Worm (Caenorhabditis elegans): ENCODE results near the gene BE10.1.

The BE10.1 gene

ce11 chrIII:12821331-12821730 is 32.0 kb upstream of the BE10.1 start (continued):
- TF ChIP-seq nhr-237 (tag; optimal IDR thresholded peaks at IDR 0.05): no peak
- TF ChIP-seq nfya-1 (tag; optimal IDR thresholded peaks at IDR 0.05; ENCODE audit: insufficient read depth): peak; percentile 33
- TF ChIP-seq ztf-11 (tag; optimal IDR thresholded peaks at IDR 0.05): no peak
- TF ChIP-seq ceh-28 (tag; optimal IDR thresholded peaks at IDR 0.05): no peak
- no peak for TF ChIP-seq ceh-82 (tag; optimal IDR thresholded peaks at IDR 0.05)
- TF ChIP-seq unc-39 (tag; optimal IDR thresholded peaks at IDR 0.05): no peak

- peak; percentile 8 for TF ChIP-seq nfya-1 (tag; optimal IDR thresholded peaks at IDR 0.05; ENCODE audit: insufficient read depth)
- TF ChIP-seq ceh-28 (tag; optimal IDR thresholded peaks at IDR 0.05): no peak
Observed at ce11 chrIII:12819909-12820308, 30.6 kb upstream of the BE10.1 start, which contains the start of the genes Y37D8A.2 and Y37D8A.25. Gene Y37D8A.2 (plus strand): TSS chrIII:12820193. Gene Y37D8A.25 (minus strand): TSS chrIII:12820253.

- TF ChIP-seq skn-1 (tag; optimal IDR thresholded peaks at IDR 0.05): no peak
- TF ChIP-seq pha-4 (tag; optimal IDR thresholded peaks at IDR 0.05): no peak
- no peak for TF ChIP-seq fos-1 (tag; optimal IDR thresholded peaks at IDR 0.05)
- no peak for TF ChIP-seq nhr-76 (tag; optimal IDR thresholded peaks at IDR 0.05)
- TF ChIP-seq nhr-11 (tag; optimal IDR thresholded peaks at IDR 0.05): no peak
- no peak for TF ChIP-seq ama-1 (optimal IDR thresholded peaks at IDR 0.05)
- TF ChIP-seq lsy-12 (tag; optimal IDR thresholded peaks at IDR 0.05): no peak
- TF ChIP-seq eor-1 (tag; optimal IDR thresholded peaks at IDR 0.05): no peak
- TF ChIP-seq ZK546.5 (tag; optimal IDR thresholded peaks at IDR 0.05): no peak
- no peak for TF ChIP-seq unc-62 (GFP tag; optimal IDR thresholded peaks at IDR 0.05)
- no peak for TF ChIP-seq aly-2 (tag; optimal IDR thresholded peaks at IDR 0.05)
- no peak for TF ChIP-seq elt-3 (tag; optimal IDR thresholded peaks at IDR 0.05)
- no peak for TF ChIP-seq nhr-23 (tag; optimal IDR thresholded peaks at IDR 0.05)
- no peak for TF ChIP-seq unc-39 (tag; optimal IDR thresholded peaks at IDR 0.05)
- TF ChIP-seq ztf-11 (tag; optimal IDR thresholded peaks at IDR 0.05): no peak
- TF ChIP-seq mdl-1 (tag; optimal IDR thresholded peaks at IDR 0.05): no peak
Observed at ce11 chrIII:12819148-12819547, 29.8 kb upstream of the BE10.1 start.

ce11 chrIII:12818050-12818738 is 28.9 kb upstream of the BE10.1 start, which contains the start of gene arx-5:
Gene arx-5 (minus strand): TSS chrIII:12818100.
- no peak for TF ChIP-seq nhr-11 (tag; optimal IDR thresholded peaks at IDR 0.05)
- TF ChIP-seq aly-2 (tag; optimal IDR thresholded peaks at IDR 0.05): no peak
- TF ChIP-seq fkh-10 (GFP tag; optimal IDR thresholded peaks at IDR 0.05): no peak
- no peak for TF ChIP-seq ceh-16 (tag; optimal IDR thresholded peaks at IDR 0.05)
- no peak for TF ChIP-seq eor-1 (tag; optimal IDR thresholded peaks at IDR 0.05)
- peak; percentile 6 for TF ChIP-seq hmg-11 (tag; optimal IDR thresholded peaks at IDR 0.05)
- TF ChIP-seq skn-1 (tag; optimal IDR thresholded peaks at IDR 0.05): no peak
- TF ChIP-seq daf-12 (tag; optimal IDR thresholded peaks at IDR 0.05): no peak
- TF ChIP-seq R02D3.7 (tag; optimal IDR thresholded peaks at IDR 0.05): peak; percentile 88
- no peak for TF ChIP-seq mdl-1 (tag; optimal IDR thresholded peaks at IDR 0.05)
- TF ChIP-seq mml-1 (tag; optimal IDR thresholded peaks at IDR 0.05): no peak
- TF ChIP-seq pha-4 (tag; optimal IDR thresholded peaks at IDR 0.05): peak; percentile 62
- no peak for TF ChIP-seq ceh-9 (tag; optimal IDR thresholded peaks at IDR 0.05)
- TF ChIP-seq ceh-82 (tag; optimal IDR thresholded peaks at IDR 0.05): no peak
- TF ChIP-seq lin-15B (tag; optimal IDR thresholded peaks at IDR 0.05): peak; percentile 46
- TF ChIP-seq sea-2 (GFP tag; optimal IDR thresholded peaks at IDR 0.05): no peak
- TF ChIP-seq nhr-28 (tag; optimal IDR thresholded peaks at IDR 0.05): no peak
- TF ChIP-seq ceh-28 (tag; optimal IDR thresholded peaks at IDR 0.05): no peak
- peak; percentile 38 for TF ChIP-seq nfya-1 (tag; optimal IDR thresholded peaks at IDR 0.05; ENCODE audit: insufficient read depth)
- TF ChIP-seq lin-39 (tag; optimal IDR thresholded peaks at IDR 0.05): no peak
- TF ChIP-seq ztf-11 (tag; optimal IDR thresholded peaks at IDR 0.05): no peak

ce11 chrIII:12813193-12813592 is 23.9 kb upstream of the BE10.1 start, which contains the start of gene BE10.4:
Gene BE10.4 (plus strand): TSS chrIII:12813493.
- TF ChIP-seq ceh-9 (tag; optimal IDR thresholded peaks at IDR 0.05) (no peak), egl-27 (tag; optimal IDR thresholded peaks at IDR 0.05) (no peak), ZK546.5 (tag; optimal IDR thresholded peaks at IDR 0.05) (no peak)

All from whole organism, L3 larva.